Fruit fly (Drosophila melanogaster) whole organism, embryonic: Measurements from ENCODE around the gene CG10300.

Source experiments
- CG10147 ChIP-seq: fragments of 200-800 bp; sonication (Bioruptor generic); optimal IDR thresholded peaks from 2 replicates; lab custom pipeline; 2019; ENCODE audit warnings: missing biosample characterization, mild to moderate bottlenecking, missing genetic modification characterization, moderate library complexity
- CG11093 ChIP-seq: fragments of 200-800 bp; sonication (Bioruptor generic); IDR thresholded peaks from 3 replicates; pipeline ENCODE4 v1.3.6; 2022; ENCODE audit warnings: missing biosample characterization, missing genetic modification characterization
- CG12104 ChIP-seq: fragments of 200-800 bp; sonication (Bioruptor generic); optimal IDR thresholded peaks from 3 replicates; lab custom pipeline; 2016; ENCODE audit warnings: missing biosample characterization, missing genetic modification characterization
- CG13424 ChIP-seq: fragments of 200-800 bp; sonication (Bioruptor generic); optimal IDR thresholded peaks from 2 replicates; lab custom pipeline; 2019; ENCODE audit warnings: missing biosample characterization, mild to moderate bottlenecking, missing genetic modification characterization, moderate library complexity
- CG13775 ChIP-seq: fragments of 200-800 bp; sonication (Bioruptor generic); optimal IDR thresholded peaks from 3 replicates; lab custom pipeline; 2017; ENCODE audit warnings: missing biosample characterization, mild to moderate bottlenecking, missing genetic modification characterization
- CG14014 ChIP-seq: fragments of 200-800 bp; sonication (Bioruptor generic); IDR thresholded peaks from 2 replicates; pipeline ENCODE4 v1.3.6; 2022; ENCODE audit warnings: missing biosample characterization, missing genetic modification characterization
- CG15269 ChIP-seq: fragments of 200-800 bp; sonication (Bioruptor generic); optimal IDR thresholded peaks from 2 replicates; lab custom pipeline; 2018; ENCODE audit warnings: missing biosample characterization, mild to moderate bottlenecking, missing genetic modification characterization, moderate library complexity
- CG1647 ChIP-seq: fragments of 200-800 bp; sonication (Bioruptor generic); optimal IDR thresholded peaks from 3 replicates; lab custom pipeline; 2016; ENCODE audit warnings: missing biosample characterization, missing genetic modification characterization
- CG16815 ChIP-seq: fragments of 200-800 bp; sonication (Bioruptor generic); optimal IDR thresholded peaks from 3 replicates; lab custom pipeline; 2017; ENCODE audit warnings: missing biosample characterization, mild to moderate bottlenecking, missing genetic modification characterization
- CG16863 ChIP-seq: fragments of 200-800 bp; sonication (Bioruptor generic); optimal IDR thresholded peaks from 3 replicates; lab custom pipeline; 2016; ENCODE audit warnings: missing biosample characterization, missing genetic modification characterization
- CG17829 ChIP-seq: fragments of 200-800 bp; optimal IDR thresholded peaks from 2 replicates; lab custom pipeline; 2019; ENCODE audit warnings: missing biosample characterization, mild to moderate bottlenecking, missing genetic modification characterization, moderate library complexity
- CG17912 ChIP-seq: fragments of 200-800 bp; sonication (Bioruptor generic); optimal IDR thresholded peaks from 2 replicates; lab custom pipeline; 2018; ENCODE audit warnings: missing biosample characterization, mild to moderate bottlenecking, missing genetic modification characterization
- CG18599 ChIP-seq: fragments of 200-800 bp; sonication (Bioruptor generic); optimal IDR thresholded peaks from 3 replicates; lab custom pipeline; 2017; ENCODE audit warnings: missing biosample characterization, missing genetic modification characterization, mild to moderate bottlenecking, moderate library complexity, missing genetic modification reagents
- CG30020 ChIP-seq: fragments of 200-800 bp; optimal IDR thresholded peaks from 2 replicates; lab custom pipeline; 2019; ENCODE audit warnings: missing biosample characterization, mild to moderate bottlenecking, missing genetic modification characterization, moderate library complexity
- CG4730 ChIP-seq: fragments of 200-800 bp; sonication (Bioruptor generic); IDR thresholded peaks from 2 replicates; pipeline ENCODE4 v1.3.6; 2022; ENCODE audit warnings: missing biosample characterization, missing genetic modification characterization
- CG7963 ChIP-seq: fragments of 200-800 bp; sonication (Bioruptor generic); IDR thresholded peaks from 3 replicates; pipeline ENCODE4 v1.3.6; 2022; ENCODE audit warnings: missing biosample characterization, missing genetic modification characterization; ENCODE audit not compliant: partially characterized antibody
- CG9817 ChIP-seq: fragments of 200-800 bp; sonication (Bioruptor generic); optimal IDR thresholded peaks from 2 replicates; lab custom pipeline; 2018; ENCODE audit warnings: missing biosample characterization, mild to moderate bottlenecking, missing genetic modification characterization, moderate library complexity
- Dad ChIP-seq: fragments of 200-800 bp; sonication (Bioruptor generic); optimal IDR thresholded peaks from 3 replicates; lab custom pipeline; 2016; ENCODE audit warnings: missing biosample characterization, missing genetic modification characterization
- Dref ChIP-seq: fragments of 200-800 bp; sonication (Bioruptor generic); IDR thresholded peaks from 2 replicates; pipeline ENCODE4 v1.3.6; 2022; ENCODE audit warnings: missing biosample characterization, missing genetic modification characterization
- Drgx ChIP-seq: fragments of 200-800 bp; sonication (Bioruptor generic); IDR thresholded peaks from 2 replicates; pipeline ENCODE4 v1.3.6; 2022; ENCODE audit warnings: missing biosample characterization, missing genetic modification characterization
- ERR ChIP-seq: fragments of 200-800 bp; sonication (Bioruptor generic); optimal IDR thresholded peaks from 2 replicates; lab custom pipeline; 2016; ENCODE audit warnings: missing biosample characterization, missing genetic modification characterization
- HHEX ChIP-seq: fragments of 200-800 bp; sonication (Bioruptor generic); optimal IDR thresholded peaks from 3 replicates; lab custom pipeline; 2017; ENCODE audit warnings: missing biosample characterization, mild to moderate bottlenecking, missing genetic modification characterization, missing genetic modification reagents
- HLH4C ChIP-seq: fragments of 200-800 bp; sonication (Bioruptor generic); IDR thresholded peaks from 3 replicates; pipeline ENCODE4 v1.3.6; 2022; ENCODE audit warnings: missing biosample characterization, missing genetic modification characterization; ENCODE audit not compliant: partially characterized antibody
- Hr39 ChIP-seq: fragments of >200 bp; optimal IDR thresholded peaks from 2 replicates; lab custom pipeline; 2017
- NC2β ChIP-seq: fragments of 200-800 bp; sonication (Bioruptor generic); optimal IDR thresholded peaks from 2 replicates; lab custom pipeline; 2016; ENCODE audit warnings: missing biosample characterization, missing genetic modification characterization
- Sry-δ ChIP-seq: fragments of 200-800 bp; sonication (Bioruptor generic); optimal IDR thresholded peaks from 2 replicates; lab custom pipeline; 2016; ENCODE audit warnings: missing biosample characterization, missing genetic modification characterization
- cad ChIP-seq: fragments of >200 bp; optimal IDR thresholded peaks from 2 replicates; lab custom pipeline; 2017; ENCODE audit warnings: missing biosample characterization, missing genetic modification characterization
- corto ChIP-seq: fragments of 200-800 bp; sonication (Bioruptor generic); optimal IDR thresholded peaks from 2 replicates; lab custom pipeline; 2016; ENCODE audit warnings: missing biosample characterization, mild to moderate bottlenecking, missing genetic modification characterization, moderate library complexity
- crc ChIP-seq: fragments of 200-800 bp; sonication (Bioruptor generic); optimal IDR thresholded peaks from 2 replicates; lab custom pipeline; 2016; ENCODE audit warnings: missing biosample characterization, missing genetic modification characterization
- fd102C ChIP-seq: fragments of 200-800 bp; sonication (Bioruptor generic); optimal IDR thresholded peaks from 2 replicates; lab custom pipeline; 2018; ENCODE audit warnings: missing biosample characterization, mild to moderate bottlenecking, missing genetic modification characterization, moderate library complexity
- fu2 ChIP-seq: fragments of 200-800 bp; sonication (Bioruptor generic); optimal IDR thresholded peaks from 2 replicates; lab custom pipeline; 2016; ENCODE audit warnings: missing biosample characterization, missing genetic modification characterization
- gsb ChIP-seq: fragments of 200-800 bp; sonication (Bioruptor generic); IDR thresholded peaks from 2 replicates; pipeline ENCODE4 v1.3.6; 2022; ENCODE audit warnings: missing biosample characterization, missing genetic modification characterization
- insv ChIP-seq, 2 experiments: fragments of 200-800 bp; sonication (Bioruptor generic); optimal IDR thresholded peaks; 3 replicates each; lab custom pipeline; 2016 to 2018; ENCODE audit warnings: missing biosample characterization in 2 of 2, missing genetic modification characterization in 2 of 2
- jing ChIP-seq: fragments of 200-800 bp; sonication (Bioruptor generic); optimal IDR thresholded peaks from 2 replicates; lab custom pipeline; 2018; ENCODE audit warnings: missing biosample characterization, mild to moderate bottlenecking, missing genetic modification characterization
- kah ChIP-seq: fragments of 200-800 bp; sonication (Bioruptor generic); optimal IDR thresholded peaks from 2 replicates; lab custom pipeline; 2018; ENCODE audit warnings: missing biosample characterization, mild to moderate bottlenecking, missing genetic modification characterization
- lbe ChIP-seq: fragments of 200-800 bp; sonication (Bioruptor generic); optimal IDR thresholded peaks from 2 replicates; lab custom pipeline; 2016; ENCODE audit warnings: missing biosample characterization, mild to moderate bottlenecking, missing genetic modification characterization
- lilli ChIP-seq: fragments of 200-800 bp; sonication (Bioruptor generic); optimal IDR thresholded peaks from 3 replicates; lab custom pipeline; 2016; ENCODE audit warnings: missing biosample characterization, missing genetic modification characterization
- lmd ChIP-seq: fragments of 200-800 bp; sonication (Bioruptor generic); IDR thresholded peaks from 2 replicates; pipeline ENCODE4 v1.3.6; 2022; ENCODE audit warnings: missing biosample characterization, missing genetic modification characterization
- maf-S ChIP-seq: fragments of 200-800 bp; sonication (Bioruptor generic); optimal IDR thresholded peaks from 2 replicates; lab custom pipeline; 2016; ENCODE audit warnings: missing biosample characterization, missing genetic modification characterization
- odd ChIP-seq: fragments of 200-800 bp; sonication (Bioruptor generic); optimal IDR thresholded peaks from 2 replicates; lab custom pipeline; 2017; ENCODE audit warnings: missing biosample characterization, mild to moderate bottlenecking, missing genetic modification characterization
- pb ChIP-seq: fragments of 200-800 bp; sonication (Bioruptor generic); optimal IDR thresholded peaks from 3 replicates; lab custom pipeline; 2016; ENCODE audit warnings: missing biosample characterization, missing genetic modification characterization
- psq ChIP-seq: fragments of 200-800 bp; sonication (Bioruptor generic); optimal IDR thresholded peaks from 2 replicates; lab custom pipeline; 2017; ENCODE audit warnings: missing biosample characterization, missing genetic modification characterization
- ranshi ChIP-seq: fragments of 200-800 bp; sonication (Bioruptor generic); IDR thresholded peaks from 2 replicates; pipeline ENCODE4 v1.3.6; 2022; ENCODE audit warnings: missing biosample characterization, missing genetic modification characterization
- rib ChIP-seq: fragments of 200-800 bp; sonication (Bioruptor generic); IDR thresholded peaks from 2 replicates; pipeline ENCODE4 v1.3.6; 2022; ENCODE audit warnings: missing biosample characterization, missing genetic modification characterization
- run ChIP-seq: fragments of 200-800 bp; sonication (Bioruptor generic); optimal IDR thresholded peaks from 3 replicates; lab custom pipeline; 2018; ENCODE audit warnings: missing biosample characterization, mild to moderate bottlenecking, missing genetic modification characterization
- stc ChIP-seq: fragments of 200-800 bp; sonication (Bioruptor generic); IDR thresholded peaks from 2 replicates; pipeline ENCODE4 v1.3.6; 2022; ENCODE audit warnings: missing biosample characterization, missing genetic modification characterization
- tap ChIP-seq: fragments of 200-800 bp; optimal IDR thresholded peaks from 3 replicates; lab custom pipeline; 2019; ENCODE audit warnings: missing biosample characterization, mild to moderate bottlenecking, missing genetic modification characterization, moderate library complexity
- tgo ChIP-seq: fragments of 200-800 bp; sonication (Bioruptor generic); IDR thresholded peaks from 3 replicates; pipeline ENCODE4 v1.3.6; 2022; ENCODE audit warnings: missing biosample characterization, missing genetic modification characterization
- tll ChIP-seq, 2 experiments: fragments of 200-800 bp in 1 of 2; fragments of >200 bp in 1 of 2; sonication (Bioruptor generic) in 1 of 2; optimal IDR thresholded peaks; 2 replicates each; lab custom pipeline; 2017 to 2019; ENCODE audit warnings: missing biosample characterization in 2 of 2, missing genetic modification characterization in 2 of 2, mild to moderate bottlenecking in 1 of 2, moderate library complexity in 1 of 2
- tna ChIP-seq: fragments of 200-800 bp; sonication (Bioruptor generic); IDR thresholded peaks from 2 replicates; pipeline ENCODE4 v1.3.6; 2022; ENCODE audit warnings: missing biosample characterization, missing genetic modification characterization; ENCODE audit not compliant: partially characterized antibody
- z ChIP-seq: fragments of 200-800 bp; sonication (Bioruptor generic); IDR thresholded peaks from 3 replicates; pipeline ENCODE4 v1.3.6; 2022; ENCODE audit warnings: missing biosample characterization, missing genetic modification characterization
- zen2 ChIP-seq: fragments of 200-800 bp; sonication (Bioruptor generic); IDR thresholded peaks from 3 replicates; pipeline ENCODE4 v1.3.6; 2022; ENCODE audit warnings: missing biosample characterization, missing genetic modification characterization; ENCODE audit not compliant: partially characterized antibody

The CG10300 gene

dm6 chr3R:23721936-23722335 is 10.6 kb downstream of the CG10300 start (continued):
- TF ChIP-seq CG12104 (GFP tag; lab: Kevin White, UChicago), result no peak
- peak; percentile 36 for TF ChIP-seq CG10147 (GFP tag; lab: Kevin White, UChicago)
- TF ChIP-seq CG11093, result no peak
- peak; percentile 43 for TF ChIP-seq CG15269 (tag; lab: Kevin White, UChicago)
- TF ChIP-seq ranshi, result no peak
- TF ChIP-seq CG13775 (GFP tag; lab: Kevin White, UChicago), result peak; percentile 3
- peak; percentile 33 for TF ChIP-seq CG13424 (tag; lab: Kevin White, UChicago)
- TF ChIP-seq Sry-δ (GFP tag; lab: Kevin White, UChicago), result no peak
- peak; percentile 15 for TF ChIP-seq lbe
- TF ChIP-seq rib (GFP tag; lab: Robert Waterston, UW), result no peak
- TF ChIP-seq stc (GFP tag; lab: Robert Waterston, UW), result no peak
- peak; percentile 22 for TF ChIP-seq tap
- no peak for TF ChIP-seq HHEX
- no peak for TF ChIP-seq CG7963 (GFP tag; lab: Robert Waterston, UW)
- TF ChIP-seq psq, result no peak
- no peak for TF ChIP-seq crc (GFP tag; lab: Kevin White, UChicago)
- TF ChIP-seq CG1647 (GFP tag; lab: Kevin White, UChicago), result no peak
- no peak for TF ChIP-seq kah (GFP tag; lab: Kevin White, UChicago)
- no peak for TF ChIP-seq z
- TF ChIP-seq NC2β (GFP tag; lab: Kevin White, UChicago), result no peak
- TF ChIP-seq lilli, result peak; percentile 34
- TF ChIP-seq gsb (GFP tag; lab: Robert Waterston, UW), result no peak
- no peak for TF ChIP-seq jing (GFP tag; lab: Kevin White, UChicago)
- no peak for TF ChIP-seq CG30020 (tag; lab: Kevin White, UChicago)
- no peak for TF ChIP-seq CG14014
- TF ChIP-seq CG16863 (GFP tag; lab: Kevin White, UChicago), result no peak
- TF ChIP-seq lmd, result peak; percentile 22; the same call in 1 of the 2 replicates
- TF ChIP-seq CG4730, result no peak
- TF ChIP-seq ERR (GFP tag; lab: Kevin White, UChicago), result no peak
- TF ChIP-seq fd102C (GFP tag; lab: Kevin White, UChicago), result no peak
- TF ChIP-seq CG17912 (GFP tag; lab: Kevin White, UChicago), result peak; percentile 55
- TF ChIP-seq odd, result no peak
- no peak for TF ChIP-seq run (tag; lab: Kevin White, UChicago)
- no peak for TF ChIP-seq tna
- no peak for TF ChIP-seq HLH4C (GFP tag; lab: Robert Waterston, UW)
- TF ChIP-seq fu2 (GFP tag; lab: Kevin White, UChicago), result no peak
- no peak for TF ChIP-seq Hr39 (lab: Kevin White, UChicago)
- TF ChIP-seq insv (GFP tag; optimal IDR thresholded peaks at IDR 0.05; lab: Kevin White, UChicago), result no peak
- TF ChIP-seq tll (GFP tag; optimal IDR thresholded peaks at IDR 0.05; lab: Kevin White, UChicago), result no peak
- TF ChIP-seq CG17829 (tag; lab: Kevin White, UChicago), result peak; percentile 63
- no peak for TF ChIP-seq pb (GFP tag; lab: Kevin White, UChicago)
- no peak for TF ChIP-seq CG16815 (GFP tag; lab: Kevin White, UChicago)
- no peak for TF ChIP-seq Drgx
- no peak for TF ChIP-seq corto
- TF ChIP-seq CG9817, result peak; percentile 56
- peak; percentile 9 for TF ChIP-seq maf-S (GFP tag; lab: Kevin White, UChicago)
- TF ChIP-seq cad (GFP tag; lab: Kevin White, UChicago), result no peak
- no peak for TF ChIP-seq Dref
- TF ChIP-seq CG18599, result no peak
- no peak for TF ChIP-seq tgo (GFP tag; lab: Robert Waterston, UW)
- no peak for TF ChIP-seq zen2 (GFP tag; lab: Robert Waterston, UW)
- no peak for TF ChIP-seq Dad (GFP tag; lab: Kevin White, UChicago)
